Fruit fly (Drosophila melanogaster) S2 (cell line): ENCODE data around the gene sd.
A peak's percentile ranks its signal among the peaks of the same experiment; 100 is the strongest.

ENCODE experiments used
- CG8478 ChIP-seq: fragments of >200 bp; optimal IDR thresholded peaks from 2 replicates; lab custom pipeline; 2018
- CTCF ChIP-seq, 2 experiments: fragments of >200 bp; optimal IDR thresholded peaks; 2 replicates each; lab custom pipeline; 2018

DNA sequence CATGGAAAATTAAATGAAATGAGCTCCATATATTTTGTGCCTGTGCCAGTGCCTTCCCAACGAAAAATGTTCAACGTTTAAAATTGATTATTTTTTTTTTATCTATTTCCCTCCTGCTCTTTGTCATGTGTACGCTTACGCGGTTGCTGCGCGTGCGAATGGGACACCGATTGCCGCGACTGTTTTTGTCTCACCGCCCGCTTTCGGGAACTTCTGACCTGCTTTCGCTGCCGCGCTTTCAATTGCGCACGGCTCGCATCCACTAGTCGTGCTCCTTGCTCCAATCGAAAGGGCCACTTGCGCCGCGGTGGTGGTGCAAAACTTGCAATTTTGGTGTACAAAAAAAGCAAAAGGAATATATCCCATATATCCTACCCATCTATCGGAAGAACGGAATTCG lies 56.3 kb downstream of the sd start:
- peak in 1 of 2 experiments; percentile 23 for TF ChIP-seq CTCF (optimal IDR thresholded peaks at IDR 0.05; lab: Kevin White, UChicago)
- TF ChIP-seq CG8478 (lab: Kevin White, UChicago) = no peak
